Fruit fly (Drosophila melanogaster): ENCODE data around the gene myd.
A peak's percentile ranks its signal among the peaks of the same experiment; 100 is the strongest.

Gene myd

DNA sequence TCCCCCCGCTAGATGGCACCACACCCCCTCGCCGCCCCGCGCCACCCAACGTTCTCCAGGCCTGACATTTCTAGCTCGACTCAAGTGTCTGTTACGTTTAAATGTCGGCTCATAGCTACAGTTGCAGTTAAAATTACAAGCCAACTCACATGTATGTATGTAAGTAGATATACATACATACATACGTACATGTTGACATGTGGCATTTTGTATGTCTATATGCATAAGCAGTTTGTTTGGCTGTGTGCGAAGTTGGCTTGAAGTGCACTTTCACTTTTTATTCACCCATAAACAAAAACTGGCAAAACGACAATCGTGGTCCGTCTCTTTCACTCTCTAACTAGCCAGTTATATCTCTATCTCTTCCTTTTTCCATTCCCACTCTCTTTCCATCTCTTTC lies 2.4 kb downstream of the myd start (continued):
- TF ChIP-seq CG17568 (GFP tag; optimal IDR thresholded peaks at IDR 0.05) (peak; percentile 3), CG10462 (GFP tag; optimal IDR thresholded peaks at IDR 0.05) (no peak), dimm (GFP tag; IDR thresholded peaks at IDR 0.05) (no peak), CG1233 (GFP tag; optimal IDR thresholded peaks at IDR 0.05) (no peak), CG3995 (GFP tag; optimal IDR thresholded peaks at IDR 0.05) (no peak), CG6854 (GFP tag; optimal IDR thresholded peaks at IDR 0.05) (no peak), eyg (GFP tag; optimal IDR thresholded peaks at IDR 0.05) (no peak), prd (optimal IDR thresholded peaks at IDR 0.05) (no peak), prd (GFP tag; IDR thresholded peaks at IDR 0.05) (no peak), z (GFP tag; IDR thresholded peaks at IDR 0.05) (no peak), Dbx (GFP tag; IDR thresholded peaks at IDR 0.05) (no peak), CG3407 (GFP tag; optimal IDR thresholded peaks at IDR 0.05) (peak; percentile 74), run (tag; optimal IDR thresholded peaks at IDR 0.05) (no peak), CG33213 (GFP tag; optimal IDR thresholded peaks at IDR 0.05) (no peak), repo (GFP tag; optimal IDR thresholded peaks at IDR 0.05) (no peak), Ets65A (GFP tag) (no peak), CG30020 (tag; optimal IDR thresholded peaks at IDR 0.05) (no peak), sc (optimal IDR thresholded peaks at IDR 0.05) (no peak), sc (GFP tag; optimal IDR thresholded peaks at IDR 0.05) (peak; percentile 18), hbn (GFP tag; IDR thresholded peaks at IDR 0.05; ENCODE audit: partially characterized antibody) (no peak), yki (optimal IDR thresholded peaks at IDR 0.05) (no peak), ewg (GFP tag; optimal IDR thresholded peaks at IDR 0.05) (peak; percentile 42), Scr (GFP tag; IDR thresholded peaks at IDR 0.05; ENCODE audit: partially characterized antibody) (no peak), HLH4C (GFP tag; IDR thresholded peaks at IDR 0.05; ENCODE audit: partially characterized antibody) (no peak), CG6689 (GFP tag; IDR thresholded peaks at IDR 0.05) (no peak), CG6765 (GFP tag; optimal IDR thresholded peaks at IDR 0.05) (no peak), seq (GFP tag; IDR thresholded peaks at IDR 0.05) (no peak), tin (GFP tag; optimal IDR thresholded peaks at IDR 0.05) (no peak), crc (GFP tag; optimal IDR thresholded peaks at IDR 0.05) (no peak), sima (GFP tag; optimal IDR thresholded peaks at IDR 0.05) (no peak), CG5953 (GFP tag; IDR thresholded peaks at IDR 0.05) (peak; percentile 71), grau (tag; optimal IDR thresholded peaks at IDR 0.05) (no peak), tup (GFP tag; optimal IDR thresholded peaks at IDR 0.05) (no peak), CG2889 (GFP tag; IDR thresholded peaks at IDR 0.05) (no peak), CG4707 (GFP tag; optimal IDR thresholded peaks at IDR 0.05) (peak; percentile 31), Trl (optimal IDR thresholded peaks at IDR 0.05) (no peak), Trl (GFP tag; optimal IDR thresholded peaks at IDR 0.05) (no peak), ara (GFP tag; IDR thresholded peaks at IDR 0.05) (peak; percentile 45), sens-2 (GFP tag; IDR thresholded peaks at IDR 0.05) (no peak), gcm2 (GFP tag; optimal IDR thresholded peaks at IDR 0.05) (no peak), Fer3 (tag; optimal IDR thresholded peaks at IDR 0.05) (no peak), sr (GFP tag; IDR thresholded peaks at IDR 0.05) (no peak), mam (GFP tag; optimal IDR thresholded peaks at IDR 0.05) (no peak), insv (GFP tag; optimal IDR thresholded peaks at IDR 0.05) (no peak), cad (GFP tag; optimal IDR thresholded peaks at IDR 0.05) (no peak), stwl (tag; optimal IDR thresholded peaks at IDR 0.05) (no peak), CG9932 (GFP tag; IDR thresholded peaks at IDR 0.05) (no peak), CG8281 (tag; optimal IDR thresholded peaks at IDR 0.05) (no peak), zen2 (GFP tag; IDR thresholded peaks at IDR 0.05; ENCODE audit: partially characterized antibody) (no peak), CG12299 (tag; optimal IDR thresholded peaks at IDR 0.05) (peak; percentile 20), fu2 (GFP tag; optimal IDR thresholded peaks at IDR 0.05) (no peak), CG6813 (GFP tag; optimal IDR thresholded peaks at IDR 0.05) (no peak), CG11398 (GFP tag; optimal IDR thresholded peaks at IDR 0.05) (no peak), CG12942 (GFP tag; optimal IDR thresholded peaks at IDR 0.05) (no peak)
